Fruit fly (Drosophila melanogaster): ENCODE measurements around the gene CG15530.

Gene CG15530

DNA sequence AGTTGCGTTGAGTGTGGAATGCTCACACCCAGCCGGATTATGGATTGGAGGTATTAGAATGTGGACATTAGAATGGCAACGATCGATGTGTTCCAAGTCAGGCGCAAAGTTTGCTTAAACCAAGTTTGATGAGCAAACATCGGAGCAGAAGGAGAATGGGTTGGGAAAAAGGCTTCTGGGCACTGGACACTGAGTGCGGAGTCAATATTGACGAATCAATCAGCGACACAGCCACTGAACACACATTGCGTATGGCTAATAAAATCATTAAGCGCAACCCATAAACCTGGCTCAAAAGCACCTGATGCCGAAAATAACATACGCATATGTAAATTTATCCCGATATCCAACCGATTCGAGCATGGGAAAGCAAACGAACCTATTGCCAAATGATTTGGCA is 16.1 kb downstream of the CG15530 start:
- TF ChIP-seq usp (GFP tag; optimal IDR thresholded peaks at IDR 0.05), result no peak
- no peak for TF ChIP-seq Dll (optimal IDR thresholded peaks at IDR 0.05)
- TF ChIP-seq EcR (GFP tag; optimal IDR thresholded peaks at IDR 0.05), result no peak
- TF ChIP-seq CG8478 (optimal IDR thresholded peaks at IDR 0.05), result no peak
- TF ChIP-seq pan (optimal IDR thresholded peaks at IDR 0.05), result no peak
- TF ChIP-seq psq (optimal IDR thresholded peaks at IDR 0.05), result no peak

DNA sequence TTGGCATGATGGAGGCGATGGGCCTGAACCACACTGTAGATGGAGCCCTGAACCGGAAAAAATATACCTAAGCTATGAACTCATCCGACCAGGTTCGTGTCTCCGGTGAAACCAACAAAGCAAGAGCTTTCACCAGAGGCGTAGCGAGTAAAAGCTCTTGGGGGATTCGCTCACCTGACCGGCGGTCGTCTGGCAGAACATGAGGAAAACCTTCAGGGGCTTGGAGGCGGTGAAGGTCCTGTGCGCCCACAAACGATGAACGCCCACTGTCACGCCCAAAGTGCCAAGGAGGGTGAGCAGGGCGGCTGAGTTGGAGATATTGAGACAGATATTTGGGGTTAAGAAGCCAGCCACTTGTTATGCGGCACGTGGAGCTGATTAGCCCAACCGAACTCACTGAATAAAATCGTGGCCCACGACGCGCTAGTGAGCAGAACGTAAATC is 18.0 kb downstream of the CG15530 start:
- TF ChIP-seq pan (optimal IDR thresholded peaks at IDR 0.05), result no peak
- no peak for TF ChIP-seq usp (GFP tag; optimal IDR thresholded peaks at IDR 0.05)
- no peak for TF ChIP-seq CG8478 (optimal IDR thresholded peaks at IDR 0.05)
- no peak for TF ChIP-seq Dll (optimal IDR thresholded peaks at IDR 0.05)
- TF ChIP-seq EcR (GFP tag; optimal IDR thresholded peaks at IDR 0.05), result no peak
- no peak for TF ChIP-seq psq (optimal IDR thresholded peaks at IDR 0.05)

DNA sequence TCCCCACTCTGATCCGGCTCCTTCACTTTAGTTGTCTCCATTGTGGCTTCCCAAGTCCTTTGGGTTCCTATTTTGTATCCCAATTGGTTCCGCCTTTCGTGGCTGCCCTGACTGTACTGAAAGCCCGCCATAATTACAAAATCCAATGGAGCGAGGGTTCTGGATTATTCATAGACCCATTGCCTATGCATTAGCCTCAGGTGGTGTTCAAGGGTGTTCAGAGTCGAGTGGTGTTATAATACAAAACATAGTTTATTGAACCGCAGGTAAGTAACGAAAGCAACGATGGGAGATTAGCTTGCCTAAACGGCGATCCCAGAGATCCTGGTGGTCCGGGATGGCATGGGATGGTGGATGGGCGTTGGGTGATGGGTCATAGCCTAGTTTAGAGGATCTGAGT is 18.5 kb downstream of the CG15530 start, which contains the start of gene CG15531:
CG15531 (minus strand) TSS at position 101 of the 400 bp plus-strand sequence.
- TF ChIP-seq pan (optimal IDR thresholded peaks at IDR 0.05) (no peak), CG8478 (optimal IDR thresholded peaks at IDR 0.05) (no peak), Dll (optimal IDR thresholded peaks at IDR 0.05) (no peak), usp (GFP tag; optimal IDR thresholded peaks at IDR 0.05) (no peak), EcR (GFP tag; optimal IDR thresholded peaks at IDR 0.05) (no peak), psq (optimal IDR thresholded peaks at IDR 0.05) (no peak)

DNA sequence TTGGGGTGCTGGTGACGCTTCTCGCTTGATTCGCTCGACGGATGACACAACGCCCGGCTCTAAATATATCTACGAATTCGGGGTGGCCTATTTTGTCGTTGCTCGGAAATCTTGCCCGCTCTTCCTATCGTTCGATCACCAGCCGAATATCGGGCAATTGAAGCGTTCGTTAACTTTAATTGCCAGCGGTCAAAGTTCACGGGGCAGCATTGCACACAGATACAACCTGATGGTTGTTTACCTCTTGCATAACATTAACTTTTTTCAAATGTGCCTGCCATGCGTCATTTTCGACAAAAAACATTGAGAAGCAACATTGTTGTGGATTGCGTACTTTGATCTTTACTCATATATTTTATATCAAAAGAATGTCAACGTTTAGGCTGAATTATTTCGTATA is 20.1 kb downstream of the CG15530 start:
- TF ChIP-seq CG8478 (optimal IDR thresholded peaks at IDR 0.05) (no peak), usp (GFP tag; optimal IDR thresholded peaks at IDR 0.05) (no peak), pan (optimal IDR thresholded peaks at IDR 0.05) (no peak)

DNA sequence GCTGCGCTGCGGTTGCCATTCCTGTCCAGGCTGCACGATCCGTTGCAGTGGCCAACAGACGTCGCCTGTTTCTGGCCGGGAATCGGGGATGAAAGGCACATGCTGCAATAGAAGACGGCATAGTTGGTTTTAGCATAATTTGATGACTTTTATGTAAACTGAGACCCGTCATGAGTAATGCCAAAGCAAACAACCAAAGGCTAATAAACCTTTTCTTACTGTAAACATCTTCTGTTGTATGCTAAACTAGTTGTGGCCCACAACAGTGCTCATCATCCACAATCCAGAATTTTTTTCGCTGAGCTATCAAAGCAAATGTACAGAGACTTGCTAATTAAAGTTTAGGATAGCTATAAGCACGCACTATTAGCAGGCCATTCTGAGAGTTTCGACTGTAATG is 21.1 kb downstream of the CG15530 start:
- TF ChIP-seq pan (optimal IDR thresholded peaks at IDR 0.05) (no peak), CG8478 (optimal IDR thresholded peaks at IDR 0.05) (no peak), usp (GFP tag; optimal IDR thresholded peaks at IDR 0.05) (no peak), EcR (GFP tag; optimal IDR thresholded peaks at IDR 0.05) (no peak), psq (optimal IDR thresholded peaks at IDR 0.05) (no peak), Dll (optimal IDR thresholded peaks at IDR 0.05) (no peak)

DNA sequence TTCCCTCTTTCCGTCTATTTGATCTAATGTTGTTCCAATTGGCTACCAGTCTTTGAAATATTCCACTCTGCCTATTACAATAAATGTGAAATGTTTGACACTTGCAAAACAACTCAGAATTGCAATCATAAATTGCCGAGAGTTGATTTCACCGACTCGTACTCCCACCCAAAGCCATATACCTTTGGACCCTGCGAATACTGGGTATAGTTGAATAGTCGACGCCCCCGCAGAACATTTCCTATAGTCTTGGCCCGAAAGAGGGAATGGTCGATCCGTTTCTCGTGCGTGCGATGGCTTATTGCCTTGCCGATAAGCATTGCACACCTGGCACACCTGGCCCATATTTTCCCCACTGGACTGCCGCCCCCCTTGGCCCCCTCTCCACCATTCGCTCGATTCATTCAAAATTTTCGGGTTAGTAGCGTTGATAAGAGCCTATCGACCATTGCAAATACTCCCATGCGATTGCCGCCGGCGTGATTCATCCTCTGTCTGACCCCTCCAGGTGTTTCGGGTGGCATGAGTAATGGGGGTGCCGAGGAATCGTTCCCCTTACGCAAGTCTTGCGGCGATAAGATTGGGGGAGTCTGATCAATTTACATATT is 22.5 kb downstream of the CG15530 start:
- TF ChIP-seq EcR (GFP tag; optimal IDR thresholded peaks at IDR 0.05), result no peak
- no peak for TF ChIP-seq usp (GFP tag; optimal IDR thresholded peaks at IDR 0.05)
- no peak for TF ChIP-seq CG8478 (optimal IDR thresholded peaks at IDR 0.05)
- TF ChIP-seq psq (optimal IDR thresholded peaks at IDR 0.05), result no peak
- TF ChIP-seq pan (optimal IDR thresholded peaks at IDR 0.05), result no peak
- no peak for TF ChIP-seq Dll (optimal IDR thresholded peaks at IDR 0.05)

DNA sequence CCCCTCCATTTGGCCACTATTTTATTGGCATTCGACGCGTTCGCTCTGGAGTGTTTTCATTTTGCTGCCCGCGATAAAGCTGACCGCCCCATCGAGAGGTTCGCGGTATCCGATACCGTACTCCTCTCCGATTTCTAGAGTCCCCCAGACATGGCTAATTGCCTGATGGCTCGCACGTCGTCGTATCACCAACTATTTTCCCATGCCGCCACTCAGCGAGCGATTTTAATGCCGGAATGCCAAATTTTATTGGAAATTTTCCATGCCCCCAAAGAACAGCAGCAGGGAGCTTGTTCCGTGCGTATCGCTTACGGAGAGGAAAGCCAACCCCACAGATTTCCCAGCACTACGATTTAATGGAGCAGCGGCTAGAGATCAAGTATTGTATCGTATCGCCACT is 23.4 kb downstream of the CG15530 start:
- no peak for TF ChIP-seq EcR (GFP tag; optimal IDR thresholded peaks at IDR 0.05)
- TF ChIP-seq CG8478 (optimal IDR thresholded peaks at IDR 0.05), result no peak
- TF ChIP-seq usp (GFP tag; optimal IDR thresholded peaks at IDR 0.05), result no peak
- no peak for TF ChIP-seq pan (optimal IDR thresholded peaks at IDR 0.05)
- TF ChIP-seq psq (optimal IDR thresholded peaks at IDR 0.05), result no peak

DNA sequence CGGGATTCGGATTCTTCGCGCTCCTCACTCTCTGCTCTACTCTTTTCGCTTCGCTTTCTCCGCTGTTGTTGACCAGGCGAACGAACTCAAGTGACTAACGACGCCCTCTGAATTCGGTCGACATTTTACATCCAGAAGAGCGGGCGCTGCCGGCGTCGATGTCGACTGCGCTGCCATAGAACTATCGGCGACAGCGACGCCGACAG is 25.1 kb downstream of the CG15530 start, which contains the start of gene CG9743:
CG9743 (minus strand) TSS at position 101 of the 206 bp plus-strand sequence.
- TF ChIP-seq pan (optimal IDR thresholded peaks at IDR 0.05), result no peak
- no peak for TF ChIP-seq psq (optimal IDR thresholded peaks at IDR 0.05)
- TF ChIP-seq CG8478 (optimal IDR thresholded peaks at IDR 0.05), result no peak
- TF ChIP-seq EcR (GFP tag; optimal IDR thresholded peaks at IDR 0.05), result no peak
- no peak for TF ChIP-seq Dll (optimal IDR thresholded peaks at IDR 0.05)
- TF ChIP-seq usp (GFP tag; optimal IDR thresholded peaks at IDR 0.05), result no peak

DNA sequence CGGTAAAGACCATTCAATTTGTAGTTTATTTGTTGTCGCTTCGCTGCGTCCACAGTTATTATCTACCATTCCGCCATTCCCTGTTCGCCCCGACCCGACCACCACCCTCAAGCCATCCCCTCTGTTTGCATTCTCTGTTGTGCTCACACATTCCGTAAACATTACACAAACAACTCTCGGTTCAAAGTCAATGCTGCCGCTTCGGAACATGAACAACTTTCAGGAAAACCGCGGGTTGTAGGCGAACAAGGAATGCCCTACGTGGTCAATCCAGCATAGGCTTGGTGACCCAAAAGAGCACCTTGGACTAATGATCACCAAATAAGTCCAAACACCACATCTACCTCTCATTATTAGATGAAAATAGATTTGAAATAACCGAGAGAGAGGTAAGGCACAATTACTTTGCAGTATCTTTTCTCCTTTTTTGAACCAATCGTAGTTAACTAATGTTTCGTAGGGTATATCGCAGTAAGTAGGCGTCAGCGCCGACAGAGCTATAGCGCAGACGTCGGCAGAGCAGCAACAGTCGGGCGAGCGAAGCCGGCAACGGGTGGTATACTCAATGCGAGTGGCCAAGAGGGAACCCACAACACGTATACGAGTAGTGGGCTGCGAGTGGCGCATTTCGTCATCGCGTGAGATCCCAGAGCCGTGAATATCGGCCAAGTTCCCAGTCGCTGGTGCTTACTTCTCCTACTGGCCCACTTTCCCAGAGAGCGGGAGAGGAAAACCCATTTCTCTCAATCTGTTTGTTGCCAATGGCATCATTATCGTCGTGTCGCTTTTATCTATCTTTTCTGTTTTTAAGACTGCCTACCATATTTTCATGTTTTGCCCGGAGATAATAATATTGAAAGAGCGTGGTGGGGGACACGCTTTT is 25.7 kb downstream of the CG15530 start:
- TF ChIP-seq EcR (GFP tag; optimal IDR thresholded peaks at IDR 0.05), result no peak
- TF ChIP-seq usp (GFP tag; optimal IDR thresholded peaks at IDR 0.05), result no peak
- no peak for TF ChIP-seq psq (optimal IDR thresholded peaks at IDR 0.05)
- TF ChIP-seq CG8478 (optimal IDR thresholded peaks at IDR 0.05), result no peak
- TF ChIP-seq Dll (optimal IDR thresholded peaks at IDR 0.05), result no peak
- no peak for TF ChIP-seq pan (optimal IDR thresholded peaks at IDR 0.05)

DNA sequence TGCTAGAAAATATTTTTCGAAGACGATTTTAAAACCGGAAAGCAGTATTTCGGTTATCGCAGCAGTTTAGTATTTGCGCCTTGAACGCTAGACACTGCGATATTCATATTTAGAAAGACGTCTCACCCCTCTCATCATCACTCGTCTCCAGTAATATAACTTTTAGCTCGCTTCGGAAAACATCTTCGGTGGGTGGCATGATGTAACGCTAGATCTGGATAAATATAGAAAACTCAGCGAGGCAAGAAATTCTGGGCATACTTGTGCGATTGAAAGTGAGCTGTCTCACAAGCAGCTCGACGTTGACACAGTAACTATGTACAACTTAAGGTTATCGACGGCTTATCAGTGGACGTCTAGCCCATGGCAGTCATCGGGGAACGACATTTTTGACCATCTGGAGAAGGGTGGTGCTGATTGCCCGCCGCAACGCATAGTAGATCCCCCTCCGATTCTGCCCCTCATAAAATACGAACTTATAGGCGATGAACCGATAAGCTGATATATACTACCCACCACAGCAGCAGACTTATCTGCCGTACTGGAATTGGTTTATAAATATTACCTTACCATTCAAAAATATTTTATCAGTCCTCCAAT is 26.4 kb downstream of the CG15530 start:
- TF ChIP-seq Dll (optimal IDR thresholded peaks at IDR 0.05) (no peak), EcR (GFP tag; optimal IDR thresholded peaks at IDR 0.05) (no peak), pan (optimal IDR thresholded peaks at IDR 0.05) (no peak), psq (optimal IDR thresholded peaks at IDR 0.05) (no peak)

DNA sequence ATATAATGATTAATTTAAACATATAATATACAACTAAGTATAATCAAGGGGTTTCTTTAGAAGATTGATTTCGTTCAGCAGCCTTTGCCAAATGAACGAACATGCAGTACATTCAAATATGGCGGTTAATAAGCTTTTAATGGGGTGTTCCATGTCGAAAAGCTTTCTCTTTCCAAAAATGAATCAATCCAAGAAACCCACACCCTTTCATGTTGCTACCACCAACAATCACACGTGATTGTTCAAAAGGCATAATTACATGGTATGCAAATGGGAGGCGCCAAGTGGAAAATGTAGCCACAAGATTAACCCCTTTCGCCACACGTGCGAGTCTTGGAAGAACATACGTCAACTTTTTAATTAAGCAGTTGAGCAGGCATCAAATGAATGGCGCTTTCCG is 28.3 kb downstream of the CG15530 start:
- TF ChIP-seq pan (optimal IDR thresholded peaks at IDR 0.05), result no peak

DNA sequence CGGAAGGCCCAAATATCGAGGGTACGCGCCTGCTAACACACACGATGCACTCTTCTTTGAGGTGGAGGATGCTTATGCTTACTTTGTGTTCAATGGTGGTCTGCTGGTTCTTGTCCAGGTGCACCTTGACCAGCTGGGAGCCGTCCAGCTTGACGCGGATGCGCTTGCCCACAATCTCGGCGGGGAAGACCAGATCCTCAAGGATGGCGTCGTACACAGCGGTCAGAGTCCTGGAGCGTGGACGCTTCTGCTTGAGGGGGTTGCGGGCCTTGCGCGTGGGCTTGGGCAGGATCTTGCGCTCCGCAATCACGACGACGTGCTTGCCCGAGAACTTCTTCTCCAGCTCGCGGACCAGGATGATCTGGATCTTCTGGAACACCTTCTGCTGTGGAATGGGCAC is 30.3 kb downstream of the CG15530 start:
- TF ChIP-seq CG8478 (optimal IDR thresholded peaks at IDR 0.05) (no peak), Dll (optimal IDR thresholded peaks at IDR 0.05) (no peak), psq (optimal IDR thresholded peaks at IDR 0.05) (no peak), usp (GFP tag; optimal IDR thresholded peaks at IDR 0.05) (no peak), EcR (GFP tag; optimal IDR thresholded peaks at IDR 0.05) (no peak)

Measured in whole organism.